Fruit fly (Drosophila melanogaster): ENCODE measurements around the gene Mtr4.

Mtr4 gene

dm6 chr2L:15747394-15748260 is 4.4 kb upstream of the Mtr4 start, which contains the start of gene CycE (continued):
- TF ChIP-seq CG8765 (GFP tag; IDR thresholded peaks at IDR 0.05) (no peak), CG15269 (tag; optimal IDR thresholded peaks at IDR 0.05) (no peak), CG18011 (GFP tag; optimal IDR thresholded peaks at IDR 0.05) (no peak), CG6175 (GFP tag; IDR thresholded peaks at IDR 0.05) (no peak), CG14050 (GFP tag; IDR thresholded peaks at IDR 0.05) (no peak), CG9817 (tag; optimal IDR thresholded peaks at IDR 0.05) (no peak), CG3065 (GFP tag; optimal IDR thresholded peaks at IDR 0.05) (no peak), CG4404 (GFP tag; IDR thresholded peaks at IDR 0.05) (no peak), D19B (GFP tag; optimal IDR thresholded peaks at IDR 0.05) (no peak), Scr (GFP tag; IDR thresholded peaks at IDR 0.05; ENCODE audit: partially characterized antibody) (peak; percentile 22; the same call in 1 of the 2 replicates), mirr (GFP tag; optimal IDR thresholded peaks at IDR 0.05) (no peak), CG31365 (tag; optimal IDR thresholded peaks at IDR 0.05) (no peak), zen (tag; optimal IDR thresholded peaks at IDR 0.05) (no peak), CG17568 (GFP tag; optimal IDR thresholded peaks at IDR 0.05) (no peak), ftz-f1 (GFP tag; optimal IDR thresholded peaks at IDR 0.05) (no peak), btn (GFP tag; optimal IDR thresholded peaks at IDR 0.05) (no peak), Sin3A (optimal IDR thresholded peaks at IDR 0.05) (peak; percentile 82), sd (tag; optimal IDR thresholded peaks at IDR 0.05) (no peak), dpn (GFP tag; optimal IDR thresholded peaks at IDR 0.05) (no peak), CG5953 (GFP tag; IDR thresholded peaks at IDR 0.05) (no peak), Nf-YC (tag; optimal IDR thresholded peaks at IDR 0.05) (no peak), CG10321 (GFP tag; IDR thresholded peaks at IDR 0.05) (no peak), Doc2 (GFP tag; IDR thresholded peaks at IDR 0.05) (no peak), en (GFP tag; optimal IDR thresholded peaks at IDR 0.05) (no peak), CG1233 (GFP tag; optimal IDR thresholded peaks at IDR 0.05) (no peak), Asciz (GFP tag; optimal IDR thresholded peaks at IDR 0.05) (no peak), danr (GFP tag; IDR thresholded peaks at IDR 0.05) (no peak), Atf-2 (GFP tag; optimal IDR thresholded peaks at IDR 0.05) (no peak), CG7372 (GFP tag; IDR thresholded peaks at IDR 0.05) (no peak), CG1792 (GFP tag; optimal IDR thresholded peaks at IDR 0.05) (no peak), Sry-δ (GFP tag; optimal IDR thresholded peaks at IDR 0.05) (peak; percentile 9), D (optimal IDR thresholded peaks at IDR 0.05) (peak; percentile 42), D (GFP tag; optimal IDR thresholded peaks at IDR 0.05) (no peak), fd102C (GFP tag; optimal IDR thresholded peaks at IDR 0.05) (no peak), CG9727 (GFP tag; optimal IDR thresholded peaks at IDR 0.05) (no peak), Ravus (GFP tag; IDR thresholded peaks at IDR 0.05) (no peak), ken (GFP tag; IDR thresholded peaks at IDR 0.05) (no peak), Hr39 (optimal IDR thresholded peaks at IDR 0.05) (no peak), cad (GFP tag; optimal IDR thresholded peaks at IDR 0.05) (peak; percentile 33), sima (GFP tag; optimal IDR thresholded peaks at IDR 0.05) (no peak), CG11456 (GFP tag; IDR thresholded peaks at IDR 0.05) (no peak), pita (GFP tag; optimal IDR thresholded peaks at IDR 0.05) (no peak), Hr51 (GFP tag; optimal IDR thresholded peaks at IDR 0.05) (no peak), crc (GFP tag; optimal IDR thresholded peaks at IDR 0.05) (no peak), CG15514 (GFP tag; optimal IDR thresholded peaks at IDR 0.05) (peak; percentile 28), CG1529 (GFP tag; optimal IDR thresholded peaks at IDR 0.05) (no peak), CG10654 (GFP tag; optimal IDR thresholded peaks at IDR 0.05) (no peak), CG2889 (GFP tag; IDR thresholded peaks at IDR 0.05) (no peak), ems (GFP tag; optimal IDR thresholded peaks at IDR 0.05) (no peak), CG12942 (GFP tag; optimal IDR thresholded peaks at IDR 0.05) (no peak), ato (GFP tag; IDR thresholded peaks at IDR 0.05; ENCODE audit: partially characterized antibody) (no peak)
